Worm (Caenorhabditis elegans) whole organism, L4 larva: Measurements from ENCODE around the gene Y77E11A.23.

Experiments
- F10B5.3 ChIP-seq: sonication (generic microtip); optimal IDR thresholded peaks from 2 replicates; lab custom pipeline; 2016; ENCODE audit warnings: mild to moderate bottlenecking, missing genetic modification characterization, missing compliant biosample characterization
- F37D6.2 ChIP-seq: sonication (generic microtip); optimal IDR thresholded peaks from 2 replicates; lab custom pipeline; 2016; ENCODE audit warnings: mild to moderate bottlenecking, missing genetic modification characterization, missing compliant biosample characterization
- F44E2.7 ChIP-seq: fragments of 200-800 bp; sonication (Bioruptor generic); IDR thresholded peaks from 2 replicates; pipeline ENCODE4 v2.1.2; 2022; ENCODE audit warnings: missing genetic modification characterization, missing compliant biosample characterization
- T20F7.1 ChIP-seq: fragments of 200-800 bp; sonication (Bioruptor generic); optimal IDR thresholded peaks from 2 replicates; lab custom pipeline; 2018; ENCODE audit warnings: mild to moderate bottlenecking, missing genetic modification characterization, missing compliant biosample characterization
- Y75B8A.6 ChIP-seq: fragments of 200-800 bp; sonication (Bioruptor generic); IDR thresholded peaks from 2 replicates; pipeline ENCODE4 v1.3.6; 2022; ENCODE audit warnings: missing genetic modification reagents, missing genetic modification characterization, missing compliant biosample characterization
- aha-1 ChIP-seq: fragments of 150-350 bp; peaks from one replicate; lab custom pipeline; 2014; ENCODE audit warnings: missing biosample characterization, missing genetic modification characterization
- arid-1 ChIP-seq: fragments of 200-800 bp; sonication (Bioruptor generic); conservative IDR thresholded peaks from 2 replicates; pipeline ENCODE4 v1.3.6; 2022; ENCODE audit warnings: missing genetic modification reagents, missing genetic modification characterization, missing compliant biosample characterization
- ceh-28 ChIP-seq: fragments of 150-350 bp; optimal IDR thresholded peaks from 2 replicates; lab custom pipeline; 2014; ENCODE audit warnings: missing biosample characterization, missing genetic modification reagents, missing genetic modification characterization
- daf-12 ChIP-seq: fragments of 150-350 bp; optimal IDR thresholded peaks from 2 replicates; lab custom pipeline; 2014; ENCODE audit warnings: missing biosample characterization, missing genetic modification reagents, missing genetic modification characterization
- daf-16 ChIP-seq, 3 experiments: sonication (generic microtip); optimal IDR thresholded peaks; 2 replicates each; lab custom pipeline; 2016 to 2017; ENCODE audit warnings: missing genetic modification characterization in 3 of 3, missing genetic modification reagents in 3 of 3, mild to moderate bottlenecking in 2 of 3, missing compliant biosample characterization in 2 of 3, missing biosample characterization in 1 of 3, moderate library complexity in 1 of 3
- daf-19 ChIP-seq: fragments of 200-800 bp; sonication (Bioruptor generic); conservative IDR thresholded peaks from 2 replicates; pipeline ENCODE4 v1.3.6; 2022; ENCODE audit warnings: missing genetic modification characterization, missing compliant biosample characterization
- dmd-9 ChIP-seq: fragments of 200-800 bp; sonication (Bioruptor generic); IDR thresholded peaks from 2 replicates; pipeline ENCODE4 v1.3.6; 2022; ENCODE audit warnings: missing genetic modification reagents, missing genetic modification characterization, missing compliant biosample characterization
- dve-1 ChIP-seq: sonication (generic microtip); optimal IDR thresholded peaks from 2 replicates; lab custom pipeline; 2017; ENCODE audit warnings: antibody characterized with exemption, mild to moderate bottlenecking, missing genetic modification characterization, missing compliant biosample characterization; ENCODE audit not compliant: insufficient read depth
- egl-27 ChIP-seq: sonication (generic microtip); optimal IDR thresholded peaks from 3 replicates; lab custom pipeline; 2017; ENCODE audit warnings: missing biosample characterization, missing genetic modification reagents, missing genetic modification characterization
- fkh-10 ChIP-seq: fragments of 150-350 bp; optimal IDR thresholded peaks from 2 replicates; lab custom pipeline; 2014; ENCODE audit warnings: missing biosample characterization, missing genetic modification reagents, missing genetic modification characterization
- lin-39 ChIP-seq: fragments of 150-350 bp; optimal IDR thresholded peaks from 2 replicates; lab custom pipeline; 2014; ENCODE audit warnings: missing biosample characterization, missing genetic modification reagents, missing genetic modification characterization
- mdl-1 ChIP-seq, 2 experiments: fragments of 150-350 bp in 1 of 2; sonication (generic microtip) in 1 of 2; optimal IDR thresholded peaks; 2 replicates each; lab custom pipeline; 2014 to 2017; ENCODE audit warnings: missing biosample characterization in 2 of 2, missing genetic modification characterization in 2 of 2
- mxl-2 ChIP-seq: fragments of 200-800 bp; sonication (Bioruptor generic); conservative IDR thresholded peaks from 2 replicates; pipeline ENCODE4 v1.3.6; 2022; ENCODE audit warnings: missing genetic modification reagents, missing genetic modification characterization, missing compliant biosample characterization
- mxl-3 ChIP-seq: fragments of 200-800 bp; sonication (Bioruptor generic); optimal IDR thresholded peaks from 2 replicates; lab custom pipeline; 2018; ENCODE audit warnings: mild to moderate bottlenecking, missing genetic modification characterization, missing compliant biosample characterization
- nhr-28 ChIP-seq: fragments of 150-350 bp; optimal IDR thresholded peaks from 2 replicates; lab custom pipeline; 2014; ENCODE audit warnings: missing biosample characterization, missing genetic modification characterization
- nhr-6 ChIP-seq: fragments of 150-350 bp; optimal IDR thresholded peaks from 2 replicates; lab custom pipeline; 2014; ENCODE audit warnings: missing biosample characterization, missing genetic modification characterization
- php-3 ChIP-seq: fragments of 200-800 bp; sonication (Bioruptor generic); IDR thresholded peaks from 2 replicates; pipeline ENCODE4 v1.3.6; 2022; ENCODE audit warnings: missing genetic modification reagents, missing genetic modification characterization, missing compliant biosample characterization
- saeg-2 ChIP-seq: fragments of 200-800 bp; sonication (Bioruptor generic); IDR thresholded peaks from 2 replicates; pipeline ENCODE4 v1.3.6; 2022; ENCODE audit warnings: missing genetic modification reagents, missing genetic modification characterization, missing compliant biosample characterization
- sdz-12 ChIP-seq: fragments of 200-800 bp; sonication (Bioruptor generic); optimal IDR thresholded peaks from 2 replicates; lab custom pipeline; 2018; ENCODE audit warnings: mild to moderate bottlenecking, missing genetic modification characterization, missing compliant biosample characterization
- snpc-1.2 ChIP-seq: fragments of 200-800 bp; sonication (Bioruptor generic); IDR thresholded peaks from 2 replicates; pipeline ENCODE4 v1.3.6; 2022; ENCODE audit warnings: missing genetic modification reagents, missing genetic modification characterization, missing compliant biosample characterization
- snpc-4 ChIP-seq: fragments of 150-350 bp; optimal IDR thresholded peaks from 2 replicates; lab custom pipeline; 2014; ENCODE audit warnings: missing biosample characterization, missing genetic modification characterization
- tag-97 ChIP-seq: fragments of 200-800 bp; sonication (Bioruptor generic); IDR thresholded peaks from 2 replicates; pipeline ENCODE4 v1.3.6; 2022; ENCODE audit warnings: missing genetic modification characterization, missing compliant biosample characterization
- unc-130 ChIP-seq: sonication (generic microtip); optimal IDR thresholded peaks from 2 replicates; lab custom pipeline; 2016; ENCODE audit warnings: missing genetic modification reagents, missing genetic modification characterization, missing compliant biosample characterization
- zip-2 ChIP-seq: fragments of 150-350 bp; optimal IDR thresholded peaks from 2 replicates; lab custom pipeline; 2014; ENCODE audit warnings: missing biosample characterization, missing genetic modification characterization

Y77E11A.23 gene

DNA sequence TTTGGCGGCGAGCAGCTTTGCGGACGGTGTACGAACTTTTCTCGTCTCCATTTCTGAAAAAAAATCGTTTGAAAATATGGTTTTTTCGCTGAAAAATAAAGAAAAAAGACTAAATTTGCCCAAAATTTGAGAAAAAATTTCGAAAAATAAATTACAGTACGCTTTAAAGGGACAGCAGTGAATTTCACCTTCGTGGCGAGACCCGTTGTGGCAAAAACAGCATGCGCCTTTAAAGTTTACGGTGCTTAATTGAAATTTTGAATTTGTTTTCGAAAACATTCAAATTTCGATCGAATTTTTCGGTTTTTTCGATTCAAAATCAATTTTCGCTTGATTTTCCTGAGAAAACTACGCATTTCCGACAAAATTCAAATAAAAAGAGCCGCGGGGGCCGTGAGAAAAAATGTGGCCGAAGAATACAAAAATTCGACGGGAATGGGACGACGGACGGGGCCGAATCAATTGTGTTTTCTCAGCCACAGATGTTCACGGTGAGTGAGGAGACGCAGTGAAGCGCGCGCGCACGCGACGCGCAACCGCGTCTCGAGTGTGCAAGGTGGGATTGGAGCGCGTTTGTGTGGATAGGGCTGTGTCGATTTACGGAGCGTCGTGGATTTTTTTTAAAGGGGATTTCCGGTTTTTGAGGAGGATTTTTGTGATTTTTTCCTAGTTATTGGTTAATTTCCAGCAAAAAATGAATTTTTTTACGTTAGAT is 10.2 kb downstream of the Y77E11A.23 start, which contains the start of gene Y77E11A.7 (continued):
- TF ChIP-seq mdl-1 (tag; optimal IDR thresholded peaks at IDR 0.05; lab: Kevin White, UChicago), result peak; percentile 72 to 88
- TF ChIP-seq zip-2, result no peak
- TF ChIP-seq mxl-2 (GFP tag; lab: Robert Waterston, UW), result no peak
- TF ChIP-seq daf-16 (GFP tag; optimal IDR thresholded peaks at IDR 0.05; lab: Kevin White, UChicago), result no peak
- peak; percentile 62 for TF ChIP-seq daf-16 (tag; optimal IDR thresholded peaks at IDR 0.05; lab: Kevin White, UChicago)
- no peak for TF ChIP-seq F10B5.3 (tag; lab: Kevin White, UChicago)

DNA sequence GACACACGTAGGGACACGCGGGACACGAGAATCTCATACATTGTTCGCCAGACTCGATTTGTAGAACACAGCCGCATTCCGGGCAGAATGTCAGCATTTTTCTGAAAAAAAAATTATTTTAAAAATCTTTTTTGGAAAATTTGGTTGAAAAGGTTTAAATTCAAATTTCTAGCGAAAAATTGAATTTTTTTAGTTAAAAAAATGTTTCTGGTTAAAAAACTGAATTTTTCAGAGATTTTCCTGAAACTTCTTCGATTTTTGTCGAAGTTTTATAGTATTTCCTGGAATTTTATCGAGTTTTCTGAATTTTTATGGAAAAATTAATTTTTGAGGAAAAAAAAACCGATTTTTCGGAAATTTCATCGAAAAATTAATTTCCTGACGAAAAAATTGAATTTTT is 20.2 kb downstream of the Y77E11A.23 start, which contains the start of gene rpc-11:
Gene rpc-11 (minus strand): TSS at position 101 of the 400 bp plus-strand sequence.
- TF ChIP-seq dve-1 (tag; lab: Kevin White, UChicago) (no peak), nhr-28 (tag; lab: Kevin White, UChicago) (no peak), mxl-3 (GFP tag; lab: Kevin White, UChicago) (no peak), snpc-1.2 (GFP tag; lab: Robert Waterston, UW) (no peak), mdl-1 (tag; optimal IDR thresholded peaks at IDR 0.05; lab: Kevin White, UChicago) (no peak), daf-12 (tag; lab: Kevin White, UChicago) (no peak)

ce11 chrIV:1408718-1409117 is 21.4 kb downstream of the Y77E11A.23 start:
- TF ChIP-seq T20F7.1 (GFP tag; lab: Kevin White, UChicago) (no peak), saeg-2 (GFP tag; lab: Robert Waterston, UW) (no peak), egl-27 (tag; lab: Kevin White, UChicago) (no peak), F44E2.7 (GFP tag; lab: Robert Waterston, UW) (0 out of 2 replicates have a peak, but pooled peaks have one; percentile 42), Y75B8A.6 (no peak), nhr-6 (tag; lab: Kevin White, UChicago) (no peak), aha-1 (tag; lab: Kevin White, UChicago) (peak; percentile 61), php-3 (GFP tag; lab: Robert Waterston, UW) (no peak), snpc-4 (tag; lab: Kevin White, UChicago) (no peak), lin-39 (no peak), ceh-28 (tag; lab: Kevin White, UChicago) (peak; percentile 93), sdz-12 (GFP tag; lab: Kevin White, UChicago) (no peak), daf-19 (GFP tag; lab: Robert Waterston, UW) (no peak), arid-1 (no peak), dve-1 (tag; lab: Kevin White, UChicago) (no peak)
- TF ChIP-seq, all 104 proteins: peak for 3

- 0 out of 2 replicates have a peak, but pooled peaks have one; percentile 41 for TF ChIP-seq F44E2.7 (GFP tag; lab: Robert Waterston, UW)
- TF ChIP-seq F37D6.2, result no peak
- no peak for TF ChIP-seq daf-16 (GFP tag; optimal IDR thresholded peaks at IDR 0.05; lab: Kevin White, UChicago)
- no peak for TF ChIP-seq daf-16 (tag; optimal IDR thresholded peaks at IDR 0.05; lab: Kevin White, UChicago)
- TF ChIP-seq mdl-1 (tag; optimal IDR thresholded peaks at IDR 0.05; lab: Kevin White, UChicago), result no peak
- TF ChIP-seq ceh-28 (tag; lab: Kevin White, UChicago), result peak; percentile 82
- TF ChIP-seq dmd-9 (GFP tag; lab: Robert Waterston, UW), result no peak
- TF ChIP-seq unc-130, result no peak
- TF ChIP-seq fkh-10 (GFP tag; lab: Kevin White, UChicago), result no peak
Measured at ce11 chrIV:1408137-1408536, 22.0 kb downstream of the Y77E11A.23 start.

DNA sequence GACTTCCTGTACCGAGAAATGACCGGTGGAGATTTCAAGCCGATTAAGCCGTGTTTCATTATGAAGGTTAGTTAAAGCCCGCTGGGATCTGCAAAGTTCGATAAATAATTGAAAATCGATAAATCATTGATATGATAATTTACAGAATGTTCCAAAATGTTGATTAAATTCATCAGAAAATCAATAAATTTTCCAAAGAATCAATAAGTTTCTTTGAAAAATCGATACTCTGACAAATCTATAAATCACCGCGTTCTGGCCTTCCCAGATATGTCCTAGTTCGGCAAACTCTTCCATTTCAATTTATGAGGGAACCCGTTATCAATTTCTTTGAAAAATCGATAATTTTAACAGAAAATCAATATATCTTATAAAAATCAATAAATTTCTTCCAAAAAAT is 22.7 kb downstream of the Y77E11A.23 start:
- TF ChIP-seq tag-97 (GFP tag; lab: Robert Waterston, UW) (no peak), ceh-28 (tag; lab: Kevin White, UChicago) (peak; percentile 68)
